Worm (Caenorhabditis elegans) whole organism, L2 larva: ENCODE data around the gene C43H6.6.

Experiments used
- blmp-1 ChIP-seq: sonication (generic microtip); optimal IDR thresholded peaks from 2 replicates; lab custom pipeline; 2017; ENCODE audit warnings: missing genetic modification characterization, mild to moderate bottlenecking, missing compliant biosample characterization, antibody characterized with exemption, moderate library complexity; ENCODE audit not compliant: insufficient read depth
- fos-1 ChIP-seq: fragments of 150-350 bp; optimal IDR thresholded peaks from 2 replicates; lab custom pipeline; 2014; ENCODE audit warnings: missing biosample characterization, missing genetic modification characterization
- nhr-10 ChIP-seq: sonication (generic microtip); optimal IDR thresholded peaks from 2 replicates; lab custom pipeline; 2017; ENCODE audit warnings: missing biosample characterization, missing genetic modification characterization
- nhr-23 ChIP-seq: fragments of 150-350 bp; optimal IDR thresholded peaks from 2 replicates; lab custom pipeline; 2014; ENCODE audit warnings: missing biosample characterization, missing genetic modification reagents, missing genetic modification characterization
- snpc-4 ChIP-seq: fragments of 150-350 bp; optimal IDR thresholded peaks from 2 replicates; lab custom pipeline; 2014; ENCODE audit warnings: missing biosample characterization, missing genetic modification characterization

DNA sequence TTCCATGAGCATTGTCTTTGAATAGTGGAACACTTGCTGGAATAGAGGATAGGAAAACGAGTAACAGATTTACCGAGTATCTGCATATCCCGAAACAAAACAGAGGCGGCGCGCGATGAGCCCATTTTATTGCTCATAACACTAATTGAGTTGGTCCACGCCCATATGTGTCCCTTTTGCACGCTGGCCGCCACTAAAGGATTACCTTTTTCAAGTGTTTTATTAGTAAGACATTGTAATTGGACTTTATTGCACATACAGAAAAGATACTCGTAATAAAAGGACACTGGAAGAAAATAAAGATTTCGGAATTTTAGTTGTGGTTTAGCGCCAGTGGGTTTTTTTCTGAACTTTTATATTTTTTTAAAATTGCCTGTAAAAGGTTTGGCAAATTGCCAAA is 18.2 kb downstream of the C43H6.6 start, which contains the start of gene hlh-15:
- TF ChIP-seq blmp-1 (tag; lab: Kevin White, UChicago) (no peak), fos-1 (tag; lab: Kevin White, UChicago) (no peak), nhr-23 (tag; lab: Kevin White, UChicago) (no peak), snpc-4 (tag; lab: Kevin White, UChicago) (no peak), nhr-10 (no peak)
